Worm (Caenorhabditis elegans): Measurements from ENCODE around the gene ZK1320.9.

ce11 chrII:9653679-9654078, 32.8 kb downstream of the ZK1320.9 start, which contains the start of gene ZK1307.2:
- TF ChIP-seq ceh-13 (GFP tag; optimal IDR thresholded peaks at IDR 0.05) (no peak), ama-1 (optimal IDR thresholded peaks at IDR 0.05) (no peak), aly-1 (tag; optimal IDR thresholded peaks at IDR 0.05) (no peak), ceh-36 (tag; optimal IDR thresholded peaks at IDR 0.05) (no peak), tbx-37 (GFP tag; conservative IDR thresholded peaks at IDR 0.05) (no peak)
